Worm (Caenorhabditis elegans) whole organism, early embryonic: ENCODE measurements around the gene spp-14.

ENCODE experiments used
- aly-1 ChIP-seq: sonication (generic microtip); optimal IDR thresholded peaks from 2 replicates; lab custom pipeline; 2016; ENCODE audit warnings: missing genetic modification characterization, missing compliant biosample characterization
- hmg-4 ChIP-seq: fragments of 200-800 bp; sonication (Bioruptor generic); optimal IDR thresholded peaks from 2 replicates; lab custom pipeline; 2018; ENCODE audit warnings: mild to moderate bottlenecking, missing genetic modification characterization, missing compliant biosample characterization
- tra-4 ChIP-seq: sonication (generic microtip); optimal IDR thresholded peaks from 2 replicates; lab custom pipeline; 2017; ENCODE audit warnings: missing genetic modification characterization, missing compliant biosample characterization

DNA sequence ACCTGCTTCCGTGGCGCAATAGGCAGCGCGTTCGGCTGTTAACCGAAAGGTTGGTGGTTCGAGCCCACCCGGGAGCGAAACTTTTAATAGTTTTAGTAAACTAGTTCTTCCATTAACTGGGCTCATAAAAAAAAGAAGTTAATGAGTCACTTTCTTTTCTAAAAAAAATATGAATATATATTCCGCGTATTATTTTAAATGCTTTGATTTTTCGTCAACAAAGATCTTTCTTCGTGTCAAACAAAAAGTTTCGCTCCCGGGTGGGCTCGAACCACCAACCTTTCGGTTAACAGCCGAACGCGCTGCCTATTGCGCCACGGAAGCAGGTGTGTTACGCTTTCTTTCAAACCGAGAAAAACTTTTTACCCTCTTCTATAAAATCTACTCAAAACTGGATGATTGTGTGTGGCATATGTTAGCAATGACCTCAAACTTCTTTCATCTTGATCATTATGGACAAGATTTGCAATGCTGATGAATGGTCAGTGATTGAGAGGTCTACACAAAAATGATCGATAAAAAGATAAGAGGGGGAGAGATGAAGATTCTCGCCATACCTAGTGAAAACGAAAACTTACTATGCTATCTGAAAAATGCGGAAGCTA lies 48.0 kb downstream of the spp-14 start:
- TF ChIP-seq aly-1 (tag; lab: Kevin White, UChicago) (no peak), tra-4 (no peak), hmg-4 (no peak)
